Fruit fly (Drosophila melanogaster) whole organism, embryonic: ENCODE results near the gene CG31974.
A peak's percentile ranks its signal among the peaks of the same experiment; 100 is the strongest.

ENCODE experiments used
- CG10543 ChIP-seq: fragments of 200-800 bp; sonication (Bioruptor generic); optimal IDR thresholded peaks from 3 replicates; lab custom pipeline; 2017; ENCODE audit warnings: missing biosample characterization, mild to moderate bottlenecking, missing genetic modification characterization, moderate library complexity
- CG12391 ChIP-seq: fragments of 200-800 bp; sonication (Bioruptor generic); optimal IDR thresholded peaks from 3 replicates; lab custom pipeline; 2018; ENCODE audit warnings: missing biosample characterization, mild to moderate bottlenecking, missing genetic modification characterization, moderate library complexity
- CG14050 ChIP-seq: fragments of 200-800 bp; sonication (Bioruptor generic); IDR thresholded peaks from 3 replicates; pipeline ENCODE4 v1.3.6; 2022; ENCODE audit warnings: missing biosample characterization, missing genetic modification characterization
- CG14860 ChIP-seq: fragments of 200-800 bp; sonication (Bioruptor generic); IDR thresholded peaks from 3 replicates; pipeline ENCODE4 v1.3.6; 2022; ENCODE audit warnings: missing biosample characterization, missing genetic modification characterization; ENCODE audit not compliant: partially characterized antibody
- CG16779 ChIP-seq: fragments of 200-800 bp; sonication (Bioruptor generic); IDR thresholded peaks from 2 replicates; pipeline ENCODE4 v1.3.6; 2022; ENCODE audit warnings: missing biosample characterization, missing genetic modification characterization
- CG16863 ChIP-seq: fragments of 200-800 bp; sonication (Bioruptor generic); optimal IDR thresholded peaks from 3 replicates; lab custom pipeline; 2016; ENCODE audit warnings: missing biosample characterization, missing genetic modification characterization
- CG17802 ChIP-seq: fragments of 200-800 bp; sonication (Bioruptor generic); optimal IDR thresholded peaks from 2 replicates; lab custom pipeline; 2018; ENCODE audit warnings: missing biosample characterization, mild to moderate bottlenecking, missing genetic modification characterization, moderate library complexity
- CG18476 ChIP-seq: fragments of 200-800 bp; sonication (Bioruptor generic); optimal IDR thresholded peaks from 2 replicates; lab custom pipeline; 2016; ENCODE audit warnings: missing biosample characterization, mild to moderate bottlenecking, missing genetic modification characterization
- CG2678 ChIP-seq: fragments of 200-800 bp; sonication (Bioruptor generic); optimal IDR thresholded peaks from 3 replicates; lab custom pipeline; 2019; ENCODE audit warnings: missing biosample characterization, mild to moderate bottlenecking, missing genetic modification characterization, moderate library complexity
- CG3163 ChIP-seq: fragments of 200-800 bp; sonication (Bioruptor generic); optimal IDR thresholded peaks from 3 replicates; lab custom pipeline; 2016; ENCODE audit warnings: missing biosample characterization, missing genetic modification characterization
- CG3281 ChIP-seq: fragments of 200-800 bp; sonication (Bioruptor generic); optimal IDR thresholded peaks from 3 replicates; lab custom pipeline; 2017; ENCODE audit warnings: missing biosample characterization, mild to moderate bottlenecking, missing genetic modification characterization
- CG34224 ChIP-seq: fragments of 200-800 bp; sonication (Bioruptor generic); IDR thresholded peaks from 3 replicates; pipeline ENCODE4 v1.3.6; 2022; ENCODE audit warnings: missing biosample characterization, missing genetic modification characterization; ENCODE audit not compliant: partially characterized antibody
- CG34422 ChIP-seq: fragments of 200-800 bp; sonication (Bioruptor generic); IDR thresholded peaks from 3 replicates; pipeline ENCODE4 v1.3.6; 2022; ENCODE audit warnings: missing biosample characterization, missing genetic modification characterization
- CG4360 ChIP-seq: fragments of 200-800 bp; sonication (Bioruptor generic); IDR thresholded peaks from 2 replicates; pipeline ENCODE4 v1.3.6; 2022; ENCODE audit warnings: missing biosample characterization, missing genetic modification characterization
- CG43689 ChIP-seq: fragments of 200-800 bp; sonication (Bioruptor generic); IDR thresholded peaks from 2 replicates; pipeline ENCODE4 v1.3.6; 2022; ENCODE audit warnings: missing biosample characterization, missing genetic modification characterization
- CG6765 ChIP-seq: fragments of 200-800 bp; sonication (Bioruptor generic); optimal IDR thresholded peaks from 3 replicates; lab custom pipeline; 2017; ENCODE audit warnings: missing biosample characterization, mild to moderate bottlenecking, missing genetic modification characterization
- CG7357 ChIP-seq: fragments of 200-800 bp; sonication (Bioruptor generic); IDR thresholded peaks from 3 replicates; pipeline ENCODE4 v1.3.6; 2022; ENCODE audit warnings: missing biosample characterization, missing genetic modification characterization
- CG7556 ChIP-seq: fragments of 200-800 bp; sonication (Bioruptor generic); optimal IDR thresholded peaks from 2 replicates; lab custom pipeline; 2017; ENCODE audit warnings: missing biosample characterization, mild to moderate bottlenecking, missing genetic modification characterization
- CG8478 ChIP-seq: fragments of >200 bp; optimal IDR thresholded peaks from 2 replicates; lab custom pipeline; 2018
- CG9727 ChIP-seq: fragments of 200-800 bp; sonication (Bioruptor generic); optimal IDR thresholded peaks from 3 replicates; lab custom pipeline; 2017; ENCODE audit warnings: missing biosample characterization, mild to moderate bottlenecking, missing genetic modification characterization
- Dbx ChIP-seq: fragments of 200-800 bp; sonication (Bioruptor generic); IDR thresholded peaks from 3 replicates; pipeline ENCODE4 v1.3.6; 2022; ENCODE audit warnings: missing biosample characterization, missing genetic modification characterization
- Gug ChIP-seq: fragments of 200-800 bp; sonication (Bioruptor generic); IDR thresholded peaks from 4 replicates; pipeline ENCODE4 v1.3.6; 2022; ENCODE audit warnings: missing biosample characterization, missing genetic modification characterization
- Hr51 ChIP-seq, 2 experiments: fragments of 200-800 bp; sonication (Bioruptor generic); optimal IDR thresholded peaks; 2 replicates in 1 of 2; 3 replicates in 1 of 2; lab custom pipeline; 2016 to 2018; ENCODE audit warnings: missing biosample characterization in 2 of 2, missing genetic modification characterization in 2 of 2, mild to moderate bottlenecking in 1 of 2, moderate library complexity in 1 of 2
- MESR4 ChIP-seq: fragments of 200-800 bp; sonication (Bioruptor generic); optimal IDR thresholded peaks from 2 replicates; lab custom pipeline; 2018; ENCODE audit warnings: missing biosample characterization, mild to moderate bottlenecking, missing genetic modification characterization, moderate library complexity
- Meics ChIP-seq: fragments of 200-800 bp; sonication (Bioruptor generic); optimal IDR thresholded peaks from 2 replicates; lab custom pipeline; 2017; ENCODE audit warnings: missing biosample characterization, mild to moderate bottlenecking, missing genetic modification characterization
- Mes4 ChIP-seq: fragments of 200-800 bp; sonication (Bioruptor generic); optimal IDR thresholded peaks from 2 replicates; lab custom pipeline; 2016; ENCODE audit warnings: missing biosample characterization, missing genetic modification characterization
- NFAT ChIP-seq: fragments of 200-800 bp; sonication (Bioruptor generic); IDR thresholded peaks from 2 replicates; pipeline ENCODE4 v1.3.6; 2022; ENCODE audit warnings: missing biosample characterization, missing genetic modification characterization
- TFAM ChIP-seq: fragments of 200-800 bp; sonication (Bioruptor generic); optimal IDR thresholded peaks from 2 replicates; lab custom pipeline; 2017; ENCODE audit warnings: missing biosample characterization, missing genetic modification characterization, inconsistent platforms
- bcd ChIP-seq: fragments of 200-800 bp; sonication (Bioruptor generic); optimal IDR thresholded peaks from 2 replicates; lab custom pipeline; 2017; ENCODE audit warnings: missing biosample characterization, mild to moderate bottlenecking, missing genetic modification characterization
- danr ChIP-seq: fragments of 200-800 bp; sonication (Bioruptor generic); IDR thresholded peaks from 2 replicates; pipeline ENCODE4 v1.3.6; 2022; ENCODE audit warnings: missing biosample characterization, missing genetic modification characterization
- dimm ChIP-seq: fragments of 200-800 bp; sonication (Bioruptor generic); IDR thresholded peaks from 2 replicates; pipeline ENCODE4 v1.3.6; 2022; ENCODE audit warnings: missing biosample characterization, missing genetic modification characterization
- dysf ChIP-seq: fragments of 200-800 bp; sonication (Bioruptor generic); IDR thresholded peaks from 3 replicates; pipeline ENCODE4 v1.3.6; 2022; ENCODE audit warnings: missing biosample characterization, missing genetic modification characterization
- eve ChIP-seq, 2 experiments: fragments of >200 bp; optimal IDR thresholded peaks; 2 replicates each; lab custom pipeline; 2017; ENCODE audit warnings: missing biosample characterization in 2 of 2, missing genetic modification characterization in 2 of 2
- fd3F ChIP-seq: fragments of 200-800 bp; sonication (Bioruptor generic); optimal IDR thresholded peaks from 2 replicates; lab custom pipeline; 2018; ENCODE audit warnings: missing biosample characterization, mild to moderate bottlenecking, missing genetic modification characterization, moderate library complexity
- gcm2 ChIP-seq: fragments of 200-800 bp; sonication (Bioruptor generic); optimal IDR thresholded peaks from 2 replicates; lab custom pipeline; 2016; ENCODE audit warnings: missing biosample characterization, missing genetic modification characterization
- gsb-n ChIP-seq: fragments of 200-800 bp; sonication (Bioruptor generic); optimal IDR thresholded peaks from 3 replicates; lab custom pipeline; 2018; ENCODE audit warnings: missing biosample characterization, mild to moderate bottlenecking, missing genetic modification characterization
- klu ChIP-seq: fragments of 200-800 bp; sonication (Bioruptor generic); IDR thresholded peaks from 2 replicates; pipeline ENCODE4 v1.3.6; 2022; ENCODE audit warnings: missing biosample characterization, missing genetic modification characterization
- lilli ChIP-seq: fragments of 200-800 bp; sonication (Bioruptor generic); optimal IDR thresholded peaks from 3 replicates; lab custom pipeline; 2016; ENCODE audit warnings: missing biosample characterization, missing genetic modification characterization
- lmd ChIP-seq: fragments of 200-800 bp; sonication (Bioruptor generic); IDR thresholded peaks from 2 replicates; pipeline ENCODE4 v1.3.6; 2022; ENCODE audit warnings: missing biosample characterization, missing genetic modification characterization
- phol ChIP-seq: fragments of 200-800 bp; sonication (Bioruptor generic); optimal IDR thresholded peaks from 3 replicates; lab custom pipeline; 2018; ENCODE audit warnings: missing biosample characterization, mild to moderate bottlenecking, missing genetic modification characterization, moderate library complexity
- prd ChIP-seq, 3 experiments: fragments of >200 bp in 2 of 3; fragments of 200-800 bp in 1 of 3; sonication (Bioruptor generic) in 1 of 3; optimal IDR thresholded peaks in 2 of 3; IDR thresholded peaks in 1 of 3; 2 replicates in 2 of 3; 3 replicates in 1 of 3; pipeline versions ENCODE4 v1.3.6 to Lab custom; 2017 to 2022; ENCODE audit warnings: missing biosample characterization in 1 of 3, missing genetic modification characterization in 1 of 3
- ro ChIP-seq: fragments of 200-800 bp; sonication (Bioruptor generic); IDR thresholded peaks from 2 replicates; pipeline ENCODE4 v1.3.6; 2022; ENCODE audit warnings: missing biosample characterization, missing genetic modification characterization
- schlank ChIP-seq: fragments of 200-800 bp; sonication (Bioruptor generic); optimal IDR thresholded peaks from 2 replicates; lab custom pipeline; 2018; ENCODE audit warnings: missing biosample characterization, mild to moderate bottlenecking, missing genetic modification characterization
- sob ChIP-seq: fragments of 200-800 bp; sonication (Bioruptor generic); IDR thresholded peaks from 2 replicates; pipeline ENCODE4 v1.3.6; 2022; ENCODE audit warnings: missing biosample characterization, missing genetic modification characterization
- ttk ChIP-seq: fragments of 200-800 bp; sonication (Bioruptor generic); IDR thresholded peaks from 2 replicates; pipeline ENCODE4 v2.1.2; 2022; ENCODE audit warnings: missing biosample characterization, missing genetic modification characterization
- tx ChIP-seq: fragments of 200-800 bp; sonication (Bioruptor generic); optimal IDR thresholded peaks from 2 replicates; lab custom pipeline; 2016; ENCODE audit warnings: missing biosample characterization, missing genetic modification characterization
- vnd ChIP-seq: fragments of 200-800 bp; sonication (Bioruptor generic); IDR thresholded peaks from 3 replicates; pipeline ENCODE4 v1.3.6; 2022; ENCODE audit warnings: missing biosample characterization, missing genetic modification characterization; ENCODE audit not compliant: partially characterized antibody
- yki ChIP-seq: fragments of >200 bp; optimal IDR thresholded peaks from 3 replicates; lab custom pipeline; 2018
- z ChIP-seq: fragments of 200-800 bp; sonication (Bioruptor generic); IDR thresholded peaks from 3 replicates; pipeline ENCODE4 v1.3.6; 2022; ENCODE audit warnings: missing biosample characterization, missing genetic modification characterization
- zfh2 ChIP-seq: fragments of 200-800 bp; sonication (Bioruptor generic); optimal IDR thresholded peaks from 2 replicates; lab custom pipeline; 2016; ENCODE audit warnings: missing biosample characterization, missing genetic modification characterization

The CG31974 gene

dm6 chr2L:107476-108436 is 35.1 kb downstream of the CG31974 start (continued):
- no peak for TF ChIP-seq zfh2 (GFP tag; lab: Kevin White, UChicago)
- no peak for TF ChIP-seq eve (GFP tag; optimal IDR thresholded peaks at IDR 0.05; lab: Kevin White, UChicago)
- no peak for TF ChIP-seq fd3F (GFP tag; lab: Kevin White, UChicago)
- no peak for TF ChIP-seq Hr51 (GFP tag; optimal IDR thresholded peaks at IDR 0.05; lab: Kevin White, UChicago)
- TF ChIP-seq CG2678: no peak
- no peak for TF ChIP-seq dimm (GFP tag; lab: Robert Waterston, UW)
- TF ChIP-seq CG6765: peak; percentile 71
- no peak for TF ChIP-seq CG34422 (GFP tag; lab: Robert Waterston, UW)
- no peak for TF ChIP-seq gsb-n
- no peak for TF ChIP-seq CG7357 (GFP tag; lab: Robert Waterston, UW)
- no peak for TF ChIP-seq danr (GFP tag; lab: Robert Waterston, UW)
- peak; percentile 38 for TF ChIP-seq CG9727
- TF ChIP-seq gcm2 (GFP tag; lab: Kevin White, UChicago): no peak
- no peak for TF ChIP-seq CG17802 (tag; lab: Kevin White, UChicago)
- no peak for TF ChIP-seq bcd (GFP tag; lab: Kevin White, UChicago)
- TF ChIP-seq ro (GFP tag; lab: Robert Waterston, UW): no peak
- no peak for TF ChIP-seq CG8478 (lab: Kevin White, UChicago)
- peak; percentile 70 for TF ChIP-seq CG34224 (GFP tag; lab: Robert Waterston, UW)
- TF ChIP-seq CG7556: no peak
- TF ChIP-seq CG16863: no peak
- peak; percentile 38 for TF ChIP-seq CG3281 (GFP tag; lab: Kevin White, UChicago)
- TF ChIP-seq Mes4 (GFP tag; lab: Kevin White, UChicago): no peak
- TF ChIP-seq Dbx (GFP tag; lab: Robert Waterston, UW): peak; percentile 65; the same call in 2 of the 3 replicates
- no peak for TF ChIP-seq Meics (GFP tag; lab: Kevin White, UChicago)
- peak; percentile 76 for TF ChIP-seq CG10543 (GFP tag; lab: Kevin White, UChicago)
- TF ChIP-seq klu (GFP tag; lab: Robert Waterston, UW): no peak
- TF ChIP-seq CG4360: no peak
- no peak for TF ChIP-seq CG14050
- no peak for TF ChIP-seq CG14860 (GFP tag; lab: Robert Waterston, UW)
- peak; percentile 43; the same call in 1 of the 2 replicates for TF ChIP-seq sob (GFP tag; lab: Robert Waterston, UW)
- peak; percentile 77 for TF ChIP-seq z
- TF ChIP-seq ttk (GFP tag; lab: Robert Waterston, UW): no peak
- no peak for TF ChIP-seq dysf
- TF ChIP-seq Gug (GFP tag; lab: Robert Waterston, UW): no peak
- TF ChIP-seq MESR4 (GFP tag; lab: Kevin White, UChicago): peak; percentile 61
- no peak for TF ChIP-seq phol
- TF ChIP-seq yki (lab: Kevin White, UChicago): peak; percentile 34
- no peak for TF ChIP-seq tx
- no peak for TF ChIP-seq CG16779 (GFP tag; lab: Robert Waterston, UW)
- TF ChIP-seq CG3163 (GFP tag; lab: Kevin White, UChicago): peak; percentile 98
- no peak for TF ChIP-seq lmd (GFP tag; lab: Robert Waterston, UW)
- TF ChIP-seq NFAT (GFP tag; lab: Robert Waterston, UW): no peak
- TF ChIP-seq schlank: no peak
- no peak for TF ChIP-seq TFAM (GFP tag; lab: Kevin White, UChicago)
- TF ChIP-seq vnd (GFP tag; lab: Robert Waterston, UW): no peak
- no peak for TF ChIP-seq prd (optimal IDR thresholded peaks at IDR 0.05; lab: Kevin White, UChicago)
- no peak for TF ChIP-seq prd (GFP tag; IDR thresholded peaks at IDR 0.05; lab: Robert Waterston, UW)
- peak; percentile 29 for TF ChIP-seq lilli (GFP tag; lab: Kevin White, UChicago)
- no peak for TF ChIP-seq CG12391 (tag; lab: Kevin White, UChicago)
- no peak for TF ChIP-seq CG43689 (GFP tag; lab: Robert Waterston, UW)
- TF ChIP-seq CG18476 (GFP tag; lab: Kevin White, UChicago): no peak
